Worm (Caenorhabditis elegans) whole organism, L1 larva: Measurements from ENCODE around the gene mlc-1.

Source experiments
- Y116A8C.19 ChIP-seq: sonication (generic microtip); optimal IDR thresholded peaks from 2 replicates; lab custom pipeline; 2016; ENCODE audit warnings: missing compliant biosample characterization, missing genetic modification characterization, borderline replicate concordance
- blmp-1 ChIP-seq: fragments of 150-350 bp; optimal IDR thresholded peaks from 2 replicates; lab custom pipeline; 2014; ENCODE audit warnings: missing biosample characterization, missing genetic modification characterization
- egl-27 ChIP-seq, 2 experiments: fragments of 150-350 bp in 1 of 2; sonication (generic microtip); optimal IDR thresholded peaks; 3 replicates each; lab custom pipeline; 2017 to 2018; ENCODE audit warnings: missing biosample characterization in 2 of 2, missing genetic modification characterization in 2 of 2, missing genetic modification reagents in 2 of 2
- jun-1 ChIP-seq: fragments of 150-350 bp; optimal IDR thresholded peaks from 2 replicates; lab custom pipeline; 2014; ENCODE audit warnings: missing biosample characterization, missing genetic modification reagents, missing genetic modification characterization
- lsy-2 ChIP-seq, 2 experiments: fragments of 150-350 bp; optimal IDR thresholded peaks; 2 replicates each; lab custom pipeline; 2014; ENCODE audit warnings: missing biosample characterization in 2 of 2, missing genetic modification characterization in 2 of 2
- nhr-11 ChIP-seq: fragments of 150-350 bp; optimal IDR thresholded peaks from 2 replicates; lab custom pipeline; 2014; ENCODE audit warnings: missing biosample characterization, missing genetic modification characterization
- nhr-77 ChIP-seq: fragments of 150-350 bp; optimal IDR thresholded peaks from 2 replicates; lab custom pipeline; 2014; ENCODE audit warnings: missing biosample characterization, missing genetic modification characterization
- sup-37 ChIP-seq: fragments of 200-800 bp; sonication (Bioruptor generic); optimal IDR thresholded peaks from 2 replicates; lab custom pipeline; 2018; ENCODE audit warnings: mild to moderate bottlenecking, missing genetic modification characterization, missing compliant biosample characterization
- ztf-11 ChIP-seq, 2 experiments: sonication (generic microtip); optimal IDR thresholded peaks; 2 replicates each; lab custom pipeline; 2016 to 2017; ENCODE audit warnings: missing genetic modification characterization in 2 of 2, missing biosample characterization in 1 of 2, missing compliant biosample characterization in 1 of 2

ce11 chrX:17422593-17422992 lies 36.4 kb upstream of the mlc-1 start:
- TF ChIP-seq ztf-11 (tag; optimal IDR thresholded peaks at IDR 0.05; lab: Kevin White, UChicago) (no peak), nhr-77 (tag; lab: Kevin White, UChicago) (no peak), egl-27 (tag; optimal IDR thresholded peaks at IDR 0.05; lab: Kevin White, UChicago) (no peak), Y116A8C.19 (tag; lab: Kevin White, UChicago) (no peak), blmp-1 (no peak), jun-1 (tag; lab: Kevin White, UChicago) (no peak), lsy-2 (tag; optimal IDR thresholded peaks at IDR 0.05; lab: Kevin White, UChicago) (no peak), sup-37 (GFP tag; lab: Kevin White, UChicago) (no peak), nhr-11 (tag; lab: Kevin White, UChicago) (no peak)
